Worm (Caenorhabditis elegans): Measurements from ENCODE around the gene cyp-13A12.
A peak's percentile ranks its signal among the peaks of the same experiment; 100 is the strongest.

The cyp-13A12 gene

DNA sequence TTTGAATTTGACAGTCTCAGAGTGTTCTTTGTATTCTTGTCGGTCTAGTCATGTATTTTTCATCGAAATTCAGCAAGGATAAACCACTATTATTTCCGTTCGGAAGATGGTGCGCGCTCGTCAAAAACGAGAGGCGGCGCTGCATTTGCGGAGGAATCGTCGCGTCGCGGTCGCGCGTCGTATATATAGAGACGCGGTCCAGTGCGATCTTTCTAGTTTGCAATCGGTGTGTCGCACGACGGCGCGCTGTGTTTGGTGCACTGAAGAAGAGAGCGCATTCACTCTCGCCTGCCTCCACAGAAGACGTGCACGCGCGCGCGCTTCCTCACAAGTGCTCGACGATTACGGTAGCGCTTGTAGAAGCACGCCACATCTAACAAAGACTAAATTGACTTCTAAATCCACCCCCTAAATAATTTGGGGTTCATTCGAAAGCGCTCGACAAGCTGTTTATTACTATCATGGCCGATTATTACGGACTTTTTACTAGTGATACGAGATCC is 46.3 kb downstream of the cyp-13A12 start, which contains the start of gene Y39E4B.6 (continued):
- TF ChIP-seq lin-11 (tag; optimal IDR thresholded peaks at IDR 0.05) (peak; percentile 31), unc-3 (GFP tag; conservative IDR thresholded peaks at IDR 0.05) (peak; percentile 58; the same call in 1 of the 2 replicates), unc-3 (tag; optimal IDR thresholded peaks at IDR 0.05) (peak; percentile 82), ztf-16 (tag; optimal IDR thresholded peaks at IDR 0.05) (peak; percentile 73), tbx-2 (tag; optimal IDR thresholded peaks at IDR 0.05) (peak; percentile 98), F13H6.1 (tag; optimal IDR thresholded peaks at IDR 0.05) (peak; percentile 88), ref-2 (tag; optimal IDR thresholded peaks at IDR 0.05) (peak; percentile 99), ceh-22 (tag; optimal IDR thresholded peaks at IDR 0.05) (peak; percentile 9), pag-3 (tag; optimal IDR thresholded peaks at IDR 0.05; ENCODE audit: borderline replicate concordance) (peak; percentile 43), T23F11.4 (GFP tag; optimal IDR thresholded peaks at IDR 0.05) (peak; percentile 91), ceh-19 (GFP tag; optimal IDR thresholded peaks at IDR 0.05) (peak; percentile 83), gmeb-2 (tag; optimal IDR thresholded peaks at IDR 0.05) (peak; percentile 9), C08G9.2 (tag; optimal IDR thresholded peaks at IDR 0.05) (peak; percentile 71), C38D4.7 (GFP tag; optimal IDR thresholded peaks at IDR 0.05) (peak; percentile 2), pat-9 (tag; optimal IDR thresholded peaks at IDR 0.05) (peak; percentile 82), syd-9 (tag; optimal IDR thresholded peaks at IDR 0.05) (peak; percentile 86)

DNA sequence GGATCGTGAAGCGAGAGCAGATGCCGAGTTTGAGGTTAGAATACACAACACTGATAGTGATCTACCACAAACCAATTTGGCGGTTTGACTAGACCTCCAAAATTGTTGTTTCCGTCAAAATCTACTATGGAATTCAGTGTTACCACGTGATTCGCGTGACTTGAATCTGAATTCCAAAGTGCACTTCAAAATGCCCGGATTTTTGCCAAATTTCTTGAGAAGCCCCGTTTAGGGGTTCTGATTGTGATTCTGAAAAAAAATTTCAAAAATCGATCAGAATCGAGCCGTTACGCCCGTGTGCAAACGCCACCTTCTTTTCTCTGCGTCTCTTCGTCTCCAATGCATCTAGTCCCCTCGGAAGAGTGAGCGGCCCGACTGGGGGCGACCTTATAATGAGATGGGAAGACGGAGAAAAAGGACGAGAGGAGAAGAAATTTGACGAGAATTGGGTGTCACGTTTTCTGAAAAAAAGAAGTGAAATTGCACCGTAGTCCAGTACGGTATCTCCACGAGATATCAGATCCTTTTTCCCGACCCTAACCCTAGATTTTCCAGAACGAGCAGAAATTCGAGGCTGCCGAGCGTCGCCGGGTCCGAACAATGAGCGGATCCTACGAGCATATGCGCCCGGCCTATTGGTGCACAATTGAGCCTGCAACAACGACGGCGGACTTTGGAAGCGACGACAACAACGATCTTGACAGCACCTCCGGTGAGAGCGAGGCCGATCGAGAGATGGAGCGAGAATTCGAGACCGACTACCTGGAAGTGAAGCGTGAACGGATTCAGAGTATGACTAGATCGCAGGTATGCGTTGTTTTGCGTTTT is 47.3 kb downstream of the cyp-13A12 start:
- TF ChIP-seq ama-1 (optimal IDR thresholded peaks at IDR 0.05): peak; percentile 13
- peak; percentile 58 for TF ChIP-seq hlh-30 (tag; optimal IDR thresholded peaks at IDR 0.05; ENCODE audit: insufficient read depth)
- no peak for TF ChIP-seq sdc-2 (tag; optimal IDR thresholded peaks at IDR 0.05)
- peak; percentile 9 for TF ChIP-seq dve-1 (tag; optimal IDR thresholded peaks at IDR 0.05)
- no peak for TF ChIP-seq unc-3 (GFP tag; conservative IDR thresholded peaks at IDR 0.05)
- TF ChIP-seq unc-3 (tag; optimal IDR thresholded peaks at IDR 0.05): no peak
- no peak for TF ChIP-seq T23F11.4 (GFP tag; optimal IDR thresholded peaks at IDR 0.05)
- peak; percentile 13 for TF ChIP-seq C08G9.2 (tag; optimal IDR thresholded peaks at IDR 0.05)
- TF ChIP-seq tbx-2 (tag; optimal IDR thresholded peaks at IDR 0.05): peak; percentile 5
- peak; percentile 6 for TF ChIP-seq nfya-1 (tag; optimal IDR thresholded peaks at IDR 0.05)
- peak; percentile 46 for TF ChIP-seq ceh-34 (tag; optimal IDR thresholded peaks at IDR 0.05)
- peak; percentile 43 for TF ChIP-seq K02D7.2 (tag; optimal IDR thresholded peaks at IDR 0.05)
- TF ChIP-seq ceh-31 (tag; optimal IDR thresholded peaks at IDR 0.05): peak; percentile 11
